Worm (Caenorhabditis elegans) whole organism, mixed stage, embryonic: ENCODE results near the gene F25D1.5.

Experiments used
- M03D4.4 ChIP-seq: sonication (generic microtip); optimal IDR thresholded peaks from 2 replicates; lab custom pipeline; 2017; ENCODE audit warnings: mild to moderate bottlenecking, missing genetic modification characterization, missing compliant biosample characterization
- ceh-43 ChIP-seq: fragments of 200-800 bp; sonication (Bioruptor generic); optimal IDR thresholded peaks from 2 replicates; lab custom pipeline; 2018; ENCODE audit warnings: mild to moderate bottlenecking, missing genetic modification characterization, moderate library complexity, missing compliant biosample characterization
- ceh-83 ChIP-seq: fragments of 200-800 bp; sonication (Bioruptor generic); optimal IDR thresholded peaks from 2 replicates; lab custom pipeline; 2018; ENCODE audit warnings: mild to moderate bottlenecking, missing genetic modification characterization, missing compliant biosample characterization
- lin-13 ChIP-seq: fragments of 150-350 bp; optimal IDR thresholded peaks from 2 replicates; lab custom pipeline; 2014; ENCODE audit warnings: missing biosample characterization, missing genetic modification characterization
- lin-32 ChIP-seq: fragments of 200-800 bp; sonication (Bioruptor generic); optimal IDR thresholded peaks from 2 replicates; lab custom pipeline; 2018; ENCODE audit warnings: mild to moderate bottlenecking, missing genetic modification characterization, missing compliant biosample characterization
- mab-5 ChIP-seq: fragments of 150-350 bp; optimal IDR thresholded peaks from 2 replicates; lab custom pipeline; 2014; ENCODE audit warnings: missing biosample characterization, missing genetic modification characterization
- mep-1 ChIP-seq: fragments of 150-350 bp; optimal IDR thresholded peaks from 2 replicates; lab custom pipeline; 2017; ENCODE audit warnings: missing biosample characterization, missing genetic modification reagents, missing genetic modification characterization, inconsistent platforms
- nhr-2 ChIP-seq: fragments of 150-350 bp; optimal IDR thresholded peaks from 2 replicates; lab custom pipeline; 2014; ENCODE audit warnings: missing biosample characterization, missing genetic modification characterization
- pha-4 ChIP-seq: fragments of 150-350 bp; optimal IDR thresholded peaks from 2 replicates; lab custom pipeline; 2018; ENCODE audit warnings: missing biosample characterization, missing genetic modification reagents, missing genetic modification characterization
- snpc-4 ChIP-seq: fragments of 150-350 bp; optimal IDR thresholded peaks from 2 replicates; lab custom pipeline; 2014; ENCODE audit warnings: missing biosample characterization, missing genetic modification characterization
- tbx-8 ChIP-seq: fragments of 200-800 bp; sonication (Bioruptor generic); optimal IDR thresholded peaks from 2 replicates; lab custom pipeline; 2018; ENCODE audit warnings: mild to moderate bottlenecking, missing genetic modification characterization, moderate library complexity, missing compliant biosample characterization
- zip-8 ChIP-seq: fragments of 150-350 bp; optimal IDR thresholded peaks from 2 replicates; lab custom pipeline; 2014; ENCODE audit warnings: missing biosample characterization, missing genetic modification characterization

Gene F25D1.5

ce11 chrV:10496733-10497132 lies 49.9 kb downstream of the F25D1.5 start, which contains the start of gene C35A5.4:
Gene C35A5.4 (plus strand): TSS chrV:10497033.
- TF ChIP-seq lin-13 (tag; lab: Kevin White, UChicago) = no peak
- TF ChIP-seq mep-1 (tag; lab: Kevin White, UChicago) = no peak
- TF ChIP-seq ceh-43 (GFP tag; lab: Kevin White, UChicago) = no peak
- TF ChIP-seq M03D4.4 (tag; lab: Kevin White, UChicago) = no peak
- no peak for TF ChIP-seq lin-32 (GFP tag; lab: Kevin White, UChicago)
- TF ChIP-seq zip-8 (tag; lab: Kevin White, UChicago) = no peak
- TF ChIP-seq ceh-83 (GFP tag; lab: Kevin White, UChicago) = no peak
- TF ChIP-seq mab-5 = no peak
- no peak for TF ChIP-seq tbx-8 (GFP tag; lab: Kevin White, UChicago)
- TF ChIP-seq snpc-4 (tag; lab: Kevin White, UChicago) = no peak
- TF ChIP-seq pha-4 (tag; lab: Kevin White, UChicago) = no peak
- TF ChIP-seq nhr-2 = no peak
